Worm (Caenorhabditis elegans) whole organism, L1 larva: ENCODE measurements around the gene Y82E9BR.14.

Experiments used
- C04F5.9 ChIP-seq: sonication (generic microtip); optimal IDR thresholded peaks from 2 replicates; lab custom pipeline; 2016; ENCODE audit warnings: missing genetic modification characterization, missing compliant biosample characterization
- F16B12.6 ChIP-seq: fragments of 150-350 bp; optimal IDR thresholded peaks from 2 replicates; lab custom pipeline; 2014; ENCODE audit warnings: missing biosample characterization, missing genetic modification characterization
- Y116A8C.19 ChIP-seq: sonication (generic microtip); optimal IDR thresholded peaks from 2 replicates; lab custom pipeline; 2016; ENCODE audit warnings: missing compliant biosample characterization, missing genetic modification characterization, borderline replicate concordance
- blmp-1 ChIP-seq: fragments of 150-350 bp; optimal IDR thresholded peaks from 2 replicates; lab custom pipeline; 2014; ENCODE audit warnings: missing biosample characterization, missing genetic modification characterization
- ceh-63 ChIP-seq: fragments of 200-800 bp; sonication (Bioruptor generic); optimal IDR thresholded peaks from 2 replicates; lab custom pipeline; 2018; ENCODE audit warnings: mild to moderate bottlenecking, missing genetic modification characterization, missing compliant biosample characterization
- ceh-90 ChIP-seq: sonication (generic microtip); optimal IDR thresholded peaks from 2 replicates; lab custom pipeline; 2016; ENCODE audit warnings: missing genetic modification characterization, missing compliant biosample characterization
- ces-1 ChIP-seq: fragments of 150-350 bp; optimal IDR thresholded peaks from 2 replicates; lab custom pipeline; 2014; ENCODE audit warnings: missing biosample characterization, missing genetic modification reagents, missing genetic modification characterization
- dpl-1 ChIP-seq, 3 experiments: fragments of 150-350 bp in 2 of 3; sonication (generic microtip) in 1 of 3; optimal IDR thresholded peaks; 2 replicates each; lab custom pipeline; 2014 to 2017; ENCODE audit warnings: missing biosample characterization in 3 of 3, missing genetic modification characterization in 3 of 3, missing genetic modification reagents in 3 of 3
- efl-1 ChIP-seq, 4 experiments: fragments of 150-350 bp; optimal IDR thresholded peaks in 3 of 4; peaks in 1 of 4; 1 replicate in 1 of 4; 2 replicates in 3 of 4; lab custom pipeline; 2014; ENCODE audit warnings: missing biosample characterization in 2 of 4, missing genetic modification characterization in 2 of 4, missing genetic modification reagents in 2 of 4
- efl-3 ChIP-seq: fragments of 200-800 bp; sonication (Bioruptor generic); optimal IDR thresholded peaks from 2 replicates; lab custom pipeline; 2018; ENCODE audit warnings: mild to moderate bottlenecking, missing genetic modification characterization, missing compliant biosample characterization
- egl-13 ChIP-seq: sonication (generic microtip); optimal IDR thresholded peaks from 2 replicates; lab custom pipeline; 2016; ENCODE audit warnings: missing genotype, missing genetic modification reagents, missing genetic modification characterization, missing compliant biosample characterization
- egl-27 ChIP-seq, 2 experiments: fragments of 150-350 bp in 1 of 2; sonication (generic microtip); optimal IDR thresholded peaks; 3 replicates each; lab custom pipeline; 2017 to 2018; ENCODE audit warnings: missing biosample characterization in 2 of 2, missing genetic modification characterization in 2 of 2, missing genetic modification reagents in 2 of 2
- fkh-10 ChIP-seq: sonication (generic microtip); optimal IDR thresholded peaks from 2 replicates; lab custom pipeline; 2017; ENCODE audit warnings: missing biosample characterization, missing genetic modification reagents, missing genetic modification characterization
- fkh-8 ChIP-seq: sonication (generic microtip); optimal IDR thresholded peaks from 2 replicates; lab custom pipeline; 2016; ENCODE audit warnings: mild to moderate bottlenecking, missing genetic modification characterization, missing compliant biosample characterization
- fos-1 ChIP-seq: fragments of 150-350 bp; optimal IDR thresholded peaks from 2 replicates; lab custom pipeline; 2014; ENCODE audit warnings: missing biosample characterization, missing genetic modification characterization
- irx-1 ChIP-seq: sonication (generic microtip); optimal IDR thresholded peaks from 2 replicates; lab custom pipeline; 2016; ENCODE audit warnings: missing genetic modification characterization, missing compliant biosample characterization
- jun-1 ChIP-seq: fragments of 150-350 bp; optimal IDR thresholded peaks from 2 replicates; lab custom pipeline; 2014; ENCODE audit warnings: missing biosample characterization, missing genetic modification reagents, missing genetic modification characterization
- lin-14 ChIP-seq: fragments of 200-800 bp; sonication (Bioruptor generic); optimal IDR thresholded peaks from 2 replicates; lab custom pipeline; 2018; ENCODE audit warnings: mild to moderate bottlenecking, missing genetic modification characterization, moderate library complexity, missing compliant biosample characterization
- lin-15B ChIP-seq: fragments of 150-350 bp; sonication (generic microtip); optimal IDR thresholded peaks from 3 replicates; lab custom pipeline; 2014; ENCODE audit warnings: missing biosample characterization, missing genetic modification characterization
- mdl-1 ChIP-seq, 2 experiments: fragments of 150-350 bp; optimal IDR thresholded peaks; 2 replicates each; lab custom pipeline; 2014 to 2017; ENCODE audit warnings: missing biosample characterization in 2 of 2, missing genetic modification characterization in 2 of 2, inconsistent platforms in 1 of 2
- mep-1 ChIP-seq: fragments of 150-350 bp; optimal IDR thresholded peaks from 2 replicates; lab custom pipeline; 2014; ENCODE audit warnings: missing biosample characterization, missing genetic modification characterization
- nhr-12 ChIP-seq: sonication (generic microtip); optimal IDR thresholded peaks from 2 replicates; lab custom pipeline; 2017; ENCODE audit warnings: missing biosample characterization, missing genetic modification characterization
- nhr-19 ChIP-seq: fragments of 200-800 bp; sonication (Bioruptor generic); conservative IDR thresholded peaks from 2 replicates; pipeline ENCODE4 v1.3.6; 2022; ENCODE audit warnings: missing genetic modification characterization, missing compliant biosample characterization
- nhr-237 ChIP-seq: fragments of 150-350 bp; optimal IDR thresholded peaks from 2 replicates; lab custom pipeline; 2014; ENCODE audit warnings: missing biosample characterization, missing genetic modification characterization
- nhr-28 ChIP-seq: fragments of 150-350 bp; optimal IDR thresholded peaks from 2 replicates; lab custom pipeline; 2014; ENCODE audit warnings: missing biosample characterization, missing genetic modification characterization
- nhr-47 ChIP-seq: sonication (generic microtip); optimal IDR thresholded peaks from 2 replicates; lab custom pipeline; 2016; ENCODE audit warnings: mild to moderate bottlenecking, missing genetic modification characterization, moderate library complexity, missing compliant biosample characterization
- nhr-85 ChIP-seq: sonication (generic microtip); peaks from one replicate; lab custom pipeline; 2016; ENCODE audit warnings: missing genetic modification characterization, inconsistent platforms, missing compliant biosample characterization
- nhr-90 ChIP-seq: sonication (generic microtip); optimal IDR thresholded peaks from 2 replicates; lab custom pipeline; 2016; ENCODE audit warnings: mild to moderate bottlenecking, missing genetic modification characterization, missing compliant biosample characterization; ENCODE audit not compliant: poor library complexity
- pag-3 ChIP-seq: sonication (generic microtip); optimal IDR thresholded peaks from 2 replicates; lab custom pipeline; 2017; ENCODE audit warnings: missing genetic modification characterization, mild to moderate bottlenecking, missing compliant biosample characterization, antibody characterized with exemption, borderline replicate concordance; ENCODE audit not compliant: insufficient read depth
- pqm-1 ChIP-seq: sonication (generic microtip); optimal IDR thresholded peaks from 3 replicates; lab custom pipeline; 2017; ENCODE audit warnings: missing biosample characterization, missing genetic modification characterization
- snpc-4 ChIP-seq: fragments of 150-350 bp; optimal IDR thresholded peaks from 2 replicates; lab custom pipeline; 2014; ENCODE audit warnings: missing biosample characterization, missing genetic modification characterization
- sup-37 ChIP-seq: fragments of 200-800 bp; sonication (Bioruptor generic); optimal IDR thresholded peaks from 2 replicates; lab custom pipeline; 2018; ENCODE audit warnings: mild to moderate bottlenecking, missing genetic modification characterization, missing compliant biosample characterization
- tlp-1 ChIP-seq: fragments of 150-350 bp; optimal IDR thresholded peaks from 2 replicates; lab custom pipeline; 2014; ENCODE audit warnings: missing biosample characterization, missing genetic modification characterization

Gene Y82E9BR.14

DNA sequence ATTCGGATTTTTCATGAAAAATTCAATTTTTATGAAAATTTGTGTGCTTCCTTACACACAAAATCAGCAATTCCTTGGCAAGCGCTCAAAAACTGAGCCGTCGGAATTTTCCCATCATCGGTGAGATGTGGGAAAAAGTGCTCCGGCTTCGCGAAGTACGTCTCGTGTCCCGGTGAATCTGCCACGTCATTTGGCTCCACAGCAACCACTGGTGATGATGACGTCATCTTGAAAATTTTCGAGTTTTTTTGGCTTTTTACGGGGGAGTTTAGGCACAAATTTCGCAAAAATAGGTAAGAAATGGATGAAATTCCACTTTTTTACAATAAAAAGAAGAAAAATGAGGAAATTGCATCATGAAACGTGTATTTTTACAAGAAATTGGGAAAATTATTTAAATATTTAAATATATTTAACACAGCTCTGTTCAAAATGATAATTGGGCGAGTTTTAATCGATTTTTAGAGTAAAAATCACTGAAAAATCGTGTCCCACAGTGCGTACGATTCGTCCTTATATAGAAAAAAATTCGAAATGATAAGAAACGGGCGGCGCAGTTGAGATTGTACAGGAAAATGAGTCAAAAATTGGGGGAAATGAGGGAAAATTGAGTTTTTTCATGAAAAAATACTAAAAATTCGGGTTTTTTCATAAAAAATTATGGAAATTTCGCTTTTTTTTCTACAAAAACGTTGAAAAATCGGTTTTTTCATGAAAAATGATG is at the start of gene Y82E9BR.14:
Y82E9BR.14 (minus strand) TSS at position 227 of the 724 bp plus-strand sequence.
- no peak for TF ChIP-seq irx-1 (tag; lab: Kevin White, UChicago)
- TF ChIP-seq tlp-1 (tag; lab: Kevin White, UChicago) = no peak
- TF ChIP-seq mdl-1 (tag; optimal IDR thresholded peaks at IDR 0.05; lab: Kevin White, UChicago) = no peak
- no peak for TF ChIP-seq fkh-10 (GFP tag; lab: Kevin White, UChicago)
- TF ChIP-seq nhr-237 (tag; lab: Kevin White, UChicago) = no peak
- no peak for TF ChIP-seq lin-15B (tag; lab: Kevin White, UChicago)
- no peak for TF ChIP-seq jun-1
- TF ChIP-seq egl-27 (tag; optimal IDR thresholded peaks at IDR 0.05; lab: Kevin White, UChicago) = no peak
- TF ChIP-seq pqm-1 (tag; lab: Kevin White, UChicago) = no peak
- TF ChIP-seq sup-37 (GFP tag; lab: Kevin White, UChicago) = no peak
- no peak for TF ChIP-seq nhr-28 (tag; lab: Kevin White, UChicago)
- no peak for TF ChIP-seq fos-1
- TF ChIP-seq dpl-1 (GFP tag; optimal IDR thresholded peaks at IDR 0.05; lab: Kevin White, UChicago) = no peak
- no peak for TF ChIP-seq blmp-1 (tag; lab: Kevin White, UChicago)
- no peak for TF ChIP-seq C04F5.9 (tag; lab: Kevin White, UChicago)
- no peak for TF ChIP-seq pag-3 (tag; lab: Kevin White, UChicago)
- TF ChIP-seq nhr-19 (GFP tag; lab: Robert Waterston, UW) = no peak
- no peak for TF ChIP-seq snpc-4 (tag; lab: Kevin White, UChicago)
- no peak for TF ChIP-seq ceh-90

DNA sequence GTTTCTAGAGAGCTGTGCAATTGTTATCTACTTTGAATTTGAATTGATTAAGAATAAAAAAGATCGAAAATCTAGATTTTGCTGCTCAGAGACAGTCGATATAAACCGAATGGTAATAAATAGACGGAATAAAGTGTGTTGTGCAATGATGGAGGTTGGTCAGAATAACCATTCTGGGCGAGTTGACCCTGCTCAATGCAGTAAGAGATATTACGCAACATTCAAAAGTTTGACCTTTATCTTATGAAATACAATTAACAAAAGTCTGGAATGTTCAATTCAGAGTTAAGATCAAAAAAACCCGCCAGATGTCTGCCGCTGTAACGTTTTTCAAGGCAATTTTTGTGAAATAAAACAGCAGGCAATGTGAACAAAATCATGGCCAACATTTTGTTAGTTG is 42.9 kb upstream of the Y82E9BR.14 start:
- TF ChIP-seq egl-13 (no peak), efl-1 (optimal IDR thresholded peaks at IDR 0.05; lab: Kevin White, UChicago) (no peak), efl-1 (GFP tag; optimal IDR thresholded peaks at IDR 0.05 in 1 of 2; lab: Kevin White, UChicago) (no peak), efl-3 (GFP tag; lab: Kevin White, UChicago) (no peak)

DNA sequence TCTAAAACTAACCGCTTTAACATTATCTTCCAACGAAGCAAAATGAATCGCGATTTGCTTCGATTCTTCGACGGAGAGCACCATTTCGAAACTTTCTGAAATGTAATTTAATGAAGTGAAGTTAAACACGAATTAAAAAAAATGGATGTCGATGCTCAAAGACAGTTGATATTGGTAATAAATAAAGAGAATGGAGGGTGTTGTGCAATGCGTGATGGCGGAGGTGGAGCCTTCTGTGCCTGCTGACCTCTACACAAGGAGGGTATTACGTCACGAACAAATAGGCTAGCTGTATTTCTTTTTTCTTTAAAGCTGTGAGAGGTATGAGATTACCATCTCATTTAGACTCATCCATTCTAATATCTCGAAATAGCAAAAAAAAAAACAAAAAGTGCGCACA is 41.8 kb upstream of the Y82E9BR.14 start, which contains the start of gene Y82E9BR.17:
Y82E9BR.17 (minus strand) TSS at position 101 of the 400 bp plus-strand sequence.
- TF ChIP-seq lin-14 (GFP tag; lab: Kevin White, UChicago) (no peak), pqm-1 (tag; lab: Kevin White, UChicago) (no peak), mep-1 (no peak), nhr-19 (GFP tag; lab: Robert Waterston, UW) (no peak), ces-1 (no peak), nhr-237 (tag; lab: Kevin White, UChicago) (no peak), fkh-8 (no peak), F16B12.6 (tag; lab: Kevin White, UChicago) (no peak)

DNA sequence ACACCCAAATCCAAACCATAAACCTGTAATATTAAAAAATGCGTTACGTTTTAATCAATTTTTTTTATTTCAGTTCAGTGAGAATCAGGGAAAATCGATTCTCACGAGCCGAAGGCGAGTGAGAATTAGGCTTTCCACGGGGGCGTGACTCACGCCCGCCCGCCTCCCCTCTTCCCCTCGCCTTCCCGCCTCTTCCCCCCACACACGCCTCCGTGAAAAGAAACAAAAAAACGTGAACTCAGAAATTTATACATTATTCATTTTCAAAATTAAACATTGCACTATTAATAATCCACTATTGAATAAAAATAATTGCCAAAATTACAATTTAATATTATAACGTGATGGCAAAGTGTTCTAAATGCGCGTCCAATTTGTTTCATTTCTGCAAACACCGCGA is 32.8 kb upstream of the Y82E9BR.14 start:
- TF ChIP-seq ceh-63 (no peak), nhr-47 (tag; lab: Kevin White, UChicago) (no peak), dpl-1 (GFP tag; optimal IDR thresholded peaks at IDR 0.05; lab: Kevin White, UChicago) (no peak), irx-1 (tag; lab: Kevin White, UChicago) (no peak), egl-27 (tag; optimal IDR thresholded peaks at IDR 0.05; lab: Kevin White, UChicago) (no peak), nhr-12 (tag; lab: Kevin White, UChicago) (no peak), Y116A8C.19 (tag; lab: Kevin White, UChicago) (no peak), nhr-85 (tag; lab: Kevin White, UChicago) (no peak), nhr-90 (tag; lab: Kevin White, UChicago) (no peak)
